Fruit fly (Drosophila melanogaster): ENCODE data around the gene Jon65Aii.
A peak's percentile ranks its signal among the peaks of the same experiment; 100 is the strongest.

Gene Jon65Aii

DNA sequence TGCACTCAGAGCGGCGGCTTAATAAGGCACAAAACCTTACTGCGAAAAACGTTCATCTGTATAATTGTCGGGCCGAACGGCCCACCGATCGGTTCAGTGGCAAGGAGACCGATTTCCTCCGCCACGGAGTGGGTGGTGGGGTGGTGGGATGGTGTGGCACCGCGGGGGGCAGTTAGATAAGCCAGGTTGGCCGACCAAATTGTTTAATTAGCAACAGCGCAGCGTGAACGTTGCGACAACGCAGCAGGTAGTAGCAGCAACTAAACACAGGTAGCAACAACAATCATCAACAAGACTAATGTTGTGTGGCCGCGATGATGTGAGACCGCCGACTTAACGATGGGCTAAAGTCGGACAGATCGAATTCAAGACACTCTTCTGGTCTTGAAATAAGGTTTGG lies 16.1 kb downstream of the Jon65Aii start (continued):
- no peak for TF ChIP-seq pb (GFP tag; optimal IDR thresholded peaks at IDR 0.05)
- 0 out of 2 replicates have a peak, but pooled peaks have one; percentile 13 for TF ChIP-seq MBD-R2 (GFP tag; IDR thresholded peaks at IDR 0.05)
- TF ChIP-seq Dref (GFP tag; IDR thresholded peaks at IDR 0.05): 0 out of 2 replicates have a peak, but pooled peaks have one; percentile 1
- TF ChIP-seq Gsc (GFP tag; IDR thresholded peaks at IDR 0.05): no peak
- TF ChIP-seq prd (optimal IDR thresholded peaks at IDR 0.05): no peak
- TF ChIP-seq prd (GFP tag; IDR thresholded peaks at IDR 0.05): 0 out of 3 replicates have a peak, but pooled peaks have one; percentile 18
- peak; percentile 22; the same call in 1 of the 2 replicates for TF ChIP-seq Drgx (GFP tag; IDR thresholded peaks at IDR 0.05)
- TF ChIP-seq CG5180 (GFP tag; optimal IDR thresholded peaks at IDR 0.05): no peak
- TF ChIP-seq Poxn (GFP tag; IDR thresholded peaks at IDR 0.05): no peak
- no peak for TF ChIP-seq CG1233 (GFP tag; optimal IDR thresholded peaks at IDR 0.05)
- no peak for TF ChIP-seq chinmo (GFP tag; IDR thresholded peaks at IDR 0.05; ENCODE audit: partially characterized antibody)
- TF ChIP-seq bowl (GFP tag; IDR thresholded peaks at IDR 0.05): no peak
- TF ChIP-seq pho (GFP tag; optimal IDR thresholded peaks at IDR 0.05): no peak
- TF ChIP-seq CG9215 (GFP tag; IDR thresholded peaks at IDR 0.05): no peak
- TF ChIP-seq Xbp1 (GFP tag; optimal IDR thresholded peaks at IDR 0.05): no peak
- no peak for TF ChIP-seq gsb-n (tag; optimal IDR thresholded peaks at IDR 0.05)
- peak; percentile 20 for TF ChIP-seq Hr39 (optimal IDR thresholded peaks at IDR 0.05)
- TF ChIP-seq Optix (GFP tag; IDR thresholded peaks at IDR 0.05): no peak
- TF ChIP-seq CG1832 (GFP tag; optimal IDR thresholded peaks at IDR 0.05): no peak
- no peak for TF ChIP-seq Hmr (GFP tag; optimal IDR thresholded peaks at IDR 0.05)
- TF ChIP-seq CG6791 (GFP tag; IDR thresholded peaks at IDR 0.05; ENCODE audit: partially characterized antibody): 0 out of 3 replicates have a peak, but pooled peaks have one; percentile 36
- no peak for TF ChIP-seq CG15073 (GFP tag; optimal IDR thresholded peaks at IDR 0.05)
- no peak for TF ChIP-seq CG11398 (GFP tag; optimal IDR thresholded peaks at IDR 0.05)
- TF ChIP-seq ewg (GFP tag; optimal IDR thresholded peaks at IDR 0.05): no peak
- peak; percentile 57 for TF ChIP-seq CG15479 (GFP tag; optimal IDR thresholded peaks at IDR 0.05)

DNA sequence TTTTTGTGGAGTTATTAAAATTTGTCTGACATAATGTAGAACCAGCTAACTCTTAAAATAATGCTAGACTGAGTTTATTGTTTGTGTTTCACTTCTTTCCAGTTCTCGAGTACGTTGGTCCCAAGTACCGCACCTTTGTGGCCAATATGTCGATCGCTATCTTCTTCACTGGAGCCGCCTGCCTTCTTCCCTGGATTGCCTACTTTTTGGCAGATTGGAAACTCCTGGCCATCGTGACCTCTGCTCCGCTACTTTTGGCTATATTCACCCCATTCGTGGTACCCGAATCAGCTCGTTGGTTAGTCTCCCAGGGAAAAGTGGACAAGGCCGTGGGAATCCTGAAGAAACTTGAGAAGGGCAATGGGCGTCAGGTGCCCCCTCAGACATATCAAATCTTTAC lies 18.0 kb downstream of the Jon65Aii start:
- peak; percentile 73 for TF ChIP-seq grn (GFP tag; optimal IDR thresholded peaks at IDR 0.05)
- peak in 1 of 2 experiments; percentile 56 for TF ChIP-seq Hr78 (GFP tag; optimal IDR thresholded peaks at IDR 0.05)
- no peak for TF ChIP-seq CG12071 (GFP tag; optimal IDR thresholded peaks at IDR 0.05)
- no peak for TF ChIP-seq sna (GFP tag; IDR thresholded peaks at IDR 0.05; ENCODE audit: partially characterized antibody)

DNA sequence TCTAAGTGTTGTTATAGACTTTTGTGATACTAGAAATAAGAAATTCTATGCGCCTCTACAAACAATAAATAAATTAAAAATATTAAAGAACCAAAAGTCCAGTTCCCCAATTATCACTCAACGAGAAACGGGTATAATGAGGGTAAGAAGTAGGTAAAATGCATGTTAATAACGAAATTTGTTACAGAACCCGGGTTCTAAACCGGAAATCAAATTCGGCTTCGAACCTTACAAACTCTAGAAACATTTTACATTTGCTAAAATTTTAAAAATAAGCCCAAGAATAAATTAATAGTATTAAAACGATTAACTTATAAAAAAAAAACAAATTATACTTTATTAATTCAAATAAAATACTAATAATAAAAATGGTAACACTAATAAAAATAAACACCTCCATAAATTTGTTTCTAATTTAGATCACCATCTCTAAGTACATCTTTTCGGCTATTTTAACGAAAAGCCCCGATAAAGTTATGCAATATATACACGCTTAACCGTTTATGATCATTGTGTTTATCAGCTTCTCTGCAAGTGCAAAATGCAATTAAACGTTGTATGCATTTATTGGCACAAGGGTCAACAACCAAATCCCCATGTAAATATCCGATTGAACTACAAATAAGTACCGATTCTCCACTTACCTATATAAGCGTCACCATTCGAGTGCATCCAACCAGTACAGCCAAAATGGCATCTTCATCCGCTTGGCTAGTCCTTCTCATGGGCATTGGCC lies 19.5 kb downstream of the Jon65Aii start, which contains the start of gene CG6602:
CG6602 (plus strand) TSS at position 686 of the 736 bp plus-strand sequence.
- peak; percentile 73 for TF ChIP-seq CG18619 (GFP tag; optimal IDR thresholded peaks at IDR 0.05)
- TF ChIP-seq grn (GFP tag; optimal IDR thresholded peaks at IDR 0.05): peak; percentile 37
- TF ChIP-seq CG2875 (GFP tag; optimal IDR thresholded peaks at IDR 0.05): peak; percentile 52
- TF ChIP-seq dm (GFP tag; optimal IDR thresholded peaks at IDR 0.05): peak; percentile 18
- peak; percentile 71 for TF ChIP-seq CG10366 (GFP tag; IDR thresholded peaks at IDR 0.05)
- TF ChIP-seq CG12155 (GFP tag; optimal IDR thresholded peaks at IDR 0.05): peak; percentile 29
- TF ChIP-seq br (optimal IDR thresholded peaks at IDR 0.05): no peak
- peak; percentile 52 for TF ChIP-seq CG12391 (tag; optimal IDR thresholded peaks at IDR 0.05)
- TF ChIP-seq jing (GFP tag; optimal IDR thresholded peaks at IDR 0.05): peak; percentile 39
- TF ChIP-seq repo (GFP tag; optimal IDR thresholded peaks at IDR 0.05): peak; percentile 42
- peak; percentile 86 for TF ChIP-seq Fer3 (tag; optimal IDR thresholded peaks at IDR 0.05)
- TF ChIP-seq trem (tag; optimal IDR thresholded peaks at IDR 0.05): peak; percentile 34
- TF ChIP-seq Drgx (GFP tag; IDR thresholded peaks at IDR 0.05): no peak
- no peak for TF ChIP-seq oc (tag; optimal IDR thresholded peaks at IDR 0.05)
- peak; percentile 54 for TF ChIP-seq CG7928 (GFP tag; optimal IDR thresholded peaks at IDR 0.05)
- peak; percentile 83 for TF ChIP-seq ranshi (GFP tag; IDR thresholded peaks at IDR 0.05)
- peak; percentile 61 for TF ChIP-seq CG6654 (GFP tag; optimal IDR thresholded peaks at IDR 0.05)
- peak; percentile 63 for TF ChIP-seq ind (GFP tag; optimal IDR thresholded peaks at IDR 0.05)
- peak; percentile 6 for TF ChIP-seq CG2120 (GFP tag; optimal IDR thresholded peaks at IDR 0.05)
- no peak for TF ChIP-seq Elba2 (GFP tag; optimal IDR thresholded peaks at IDR 0.05)
- peak; percentile 59 for TF ChIP-seq unpg (GFP tag; optimal IDR thresholded peaks at IDR 0.05)
- TF ChIP-seq CG17829 (tag; optimal IDR thresholded peaks at IDR 0.05): peak; percentile 39

All from whole organism, embryonic.